Fruit fly (Drosophila melanogaster) S2 (cell line): ENCODE results near the gene pum.

Experiments used
- CG8478 ChIP-seq: fragments of >200 bp; optimal IDR thresholded peaks from 2 replicates; lab custom pipeline; 2018
- CTCF ChIP-seq, 2 experiments: fragments of >200 bp; optimal IDR thresholded peaks; 2 replicates each; lab custom pipeline; 2018

DNA sequence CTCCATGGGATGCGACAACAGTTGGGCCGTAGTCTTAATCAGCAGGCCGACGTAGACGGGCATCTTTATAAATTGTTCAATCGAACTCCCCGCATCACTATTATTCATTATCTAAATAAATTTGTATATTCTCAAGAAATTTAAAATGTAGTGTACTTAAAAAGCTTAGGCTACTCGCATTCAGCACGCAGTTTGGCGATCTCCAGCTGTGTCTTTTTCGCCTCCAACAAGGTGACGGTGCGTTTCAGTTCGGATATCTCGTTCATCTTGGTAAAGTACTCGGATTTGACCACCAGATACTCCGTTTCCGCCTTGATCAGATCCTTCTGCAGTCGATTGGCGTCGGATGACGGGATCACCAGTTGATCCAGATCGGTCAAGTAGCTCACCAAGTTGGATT is 20.1 kb upstream of the pum start, which contains the start of gene CG16736:
- TF ChIP-seq CTCF (optimal IDR thresholded peaks at IDR 0.05; lab: Kevin White, UChicago) (no peak), CG8478 (lab: Kevin White, UChicago) (no peak)
